Worm (Caenorhabditis elegans) whole organism, dauer: Measurements from ENCODE around the gene C36A4.10.
A peak's percentile ranks its signal among the peaks of the same experiment; 100 is the strongest.

Experiments
- unc-62 ChIP-seq: sonication (generic microtip); optimal IDR thresholded peaks from 2 replicates; lab custom pipeline; 2017; ENCODE audit warnings: missing biosample characterization, missing genetic modification reagents, missing genetic modification characterization

The C36A4.10 gene

DNA sequence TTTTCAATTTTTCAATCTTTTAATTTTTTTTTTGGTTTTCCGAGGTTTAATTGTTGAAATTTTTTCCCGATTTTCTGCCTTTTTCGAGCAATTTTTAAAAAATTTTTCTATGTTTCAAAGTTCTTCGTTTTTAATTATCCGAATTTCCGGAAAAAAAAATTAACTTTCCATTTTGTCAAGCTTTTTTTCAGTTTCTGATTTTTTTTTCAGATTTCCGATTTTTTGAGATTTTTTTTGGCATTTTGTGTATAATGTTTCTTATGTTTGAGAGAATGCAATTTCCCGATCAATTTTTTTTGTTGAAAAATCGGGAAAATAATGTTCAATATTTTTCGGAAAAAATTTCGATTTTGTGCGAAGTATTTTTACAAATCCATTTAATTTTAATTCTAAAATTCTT lies 24.4 kb downstream of the C36A4.10 start:
- TF ChIP-seq unc-62 (GFP tag; lab: Kevin White, UChicago), result no peak

DNA sequence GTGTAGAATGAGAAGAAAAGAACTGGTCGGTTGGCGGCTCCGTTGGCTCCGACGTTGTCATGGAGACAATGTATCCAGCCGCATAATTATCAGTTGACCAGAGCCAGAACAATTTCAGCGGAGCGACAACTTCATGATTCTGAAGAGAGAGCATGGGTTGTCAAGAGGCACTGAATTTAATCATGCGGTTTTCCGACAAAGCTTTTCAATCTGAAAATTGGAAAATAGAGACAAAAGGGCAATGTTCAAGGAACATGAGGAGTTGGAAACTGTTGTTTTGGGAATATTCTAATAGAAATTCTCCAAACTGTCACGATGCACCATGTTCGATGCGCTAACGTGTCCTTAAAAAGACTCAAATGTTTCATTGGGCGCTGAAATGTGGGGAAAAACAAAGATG lies 26.9 kb downstream of the C36A4.10 start, which contains the start of gene xbx-5:
xbx-5 (minus strand) TSS at position 56 of the 400 bp plus-strand sequence.
- TF ChIP-seq unc-62 (GFP tag; lab: Kevin White, UChicago), result no peak

DNA sequence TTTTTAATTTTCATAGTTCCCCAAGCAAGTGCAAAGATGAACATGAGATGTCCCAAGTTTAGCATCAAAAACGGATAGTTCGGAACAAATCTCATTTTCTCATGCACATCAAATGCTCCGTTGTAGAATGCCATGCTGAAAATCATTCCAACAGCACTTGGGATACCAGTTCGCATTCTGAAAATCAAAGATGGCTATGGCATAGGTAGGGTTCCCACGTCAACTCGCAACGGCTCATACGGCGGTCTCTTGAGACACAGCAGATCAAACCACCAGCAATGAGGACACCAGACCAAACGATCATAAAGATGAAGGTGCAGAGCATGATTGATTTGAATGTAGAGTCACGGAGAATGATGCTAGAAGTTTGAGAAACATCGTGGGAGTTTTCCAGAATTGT lies 28.2 kb downstream of the C36A4.10 start:
- no peak for TF ChIP-seq unc-62 (GFP tag; lab: Kevin White, UChicago)

DNA sequence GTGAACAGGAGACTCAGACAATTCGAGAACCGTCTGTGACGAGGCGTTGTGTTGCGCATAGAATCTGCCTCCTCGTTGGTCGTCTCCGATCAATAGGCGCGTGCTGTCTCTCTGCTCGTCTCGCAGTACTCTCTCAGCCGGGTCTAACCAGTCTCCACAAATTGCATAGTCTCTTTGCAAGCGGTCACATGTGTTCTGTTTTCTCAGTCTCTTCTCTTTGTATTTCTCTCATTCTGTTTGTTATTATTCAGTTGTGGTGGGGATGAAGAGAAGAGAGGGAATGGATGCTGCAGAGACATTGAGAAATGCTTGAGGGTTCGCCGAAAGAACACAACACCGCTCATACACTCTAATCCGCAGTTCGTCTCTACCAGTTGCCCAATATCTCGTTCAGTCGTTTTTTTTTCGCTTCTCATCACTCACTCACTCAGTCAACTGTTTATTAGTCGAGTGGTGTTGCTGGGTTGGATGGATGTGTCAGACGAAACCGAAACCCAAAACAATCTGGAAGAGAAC lies 29.8 kb downstream of the C36A4.10 start:
- TF ChIP-seq unc-62 (GFP tag; lab: Kevin White, UChicago), result peak; percentile 49

DNA sequence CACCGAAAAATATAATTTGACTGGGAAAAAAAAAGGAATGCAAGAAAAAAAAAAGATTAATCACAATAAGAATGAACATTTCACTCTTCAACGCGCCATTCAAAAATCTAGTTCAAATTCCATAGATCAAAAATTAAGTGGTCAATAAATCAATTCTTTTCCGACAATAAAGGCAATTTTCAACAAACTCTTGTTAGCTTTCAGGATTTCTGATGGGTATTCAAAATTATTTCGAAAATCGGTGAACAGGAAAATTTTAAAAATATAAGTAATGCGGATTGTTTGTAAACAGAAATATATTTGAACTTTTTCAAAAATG lies 30.4 kb downstream of the C36A4.10 start:
- TF ChIP-seq unc-62 (GFP tag; lab: Kevin White, UChicago), result no peak

DNA sequence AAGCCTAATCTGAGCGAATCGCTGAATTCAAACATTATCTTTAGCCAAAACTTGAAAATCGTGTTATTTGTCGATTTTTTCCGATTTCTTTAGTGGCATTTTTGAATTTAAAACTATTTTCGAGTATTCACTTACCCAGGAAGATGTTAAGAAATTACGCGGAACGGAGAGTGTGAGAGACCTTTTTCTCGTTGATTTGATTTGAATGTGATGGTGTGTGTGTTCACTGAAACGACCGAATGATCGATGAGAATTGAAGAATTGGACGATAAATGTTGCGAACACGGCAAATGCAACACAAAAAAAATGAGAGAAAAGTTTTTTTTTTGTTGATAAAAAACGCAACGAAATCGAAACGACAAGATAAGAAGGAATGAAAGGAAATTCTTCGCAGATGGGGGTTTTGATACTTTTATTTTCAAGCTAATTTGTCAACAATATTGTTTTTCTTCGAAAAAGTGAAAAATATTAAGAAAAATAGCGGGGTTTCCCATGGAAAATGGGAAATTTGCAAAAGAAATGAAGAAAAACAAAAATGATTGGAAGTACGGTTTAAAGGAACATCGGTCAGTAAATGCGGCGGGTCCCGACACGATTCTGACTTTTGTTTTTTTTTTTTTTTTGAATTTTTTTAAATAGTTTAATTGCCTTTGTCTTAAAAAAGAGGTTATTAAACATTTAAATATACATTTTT lies 30.9 kb downstream of the C36A4.10 start, which contains the start of gene mtm-3:
mtm-3 (minus strand) TSS at position 228 of the 694 bp plus-strand sequence.
- TF ChIP-seq unc-62 (GFP tag; lab: Kevin White, UChicago), result no peak

DNA sequence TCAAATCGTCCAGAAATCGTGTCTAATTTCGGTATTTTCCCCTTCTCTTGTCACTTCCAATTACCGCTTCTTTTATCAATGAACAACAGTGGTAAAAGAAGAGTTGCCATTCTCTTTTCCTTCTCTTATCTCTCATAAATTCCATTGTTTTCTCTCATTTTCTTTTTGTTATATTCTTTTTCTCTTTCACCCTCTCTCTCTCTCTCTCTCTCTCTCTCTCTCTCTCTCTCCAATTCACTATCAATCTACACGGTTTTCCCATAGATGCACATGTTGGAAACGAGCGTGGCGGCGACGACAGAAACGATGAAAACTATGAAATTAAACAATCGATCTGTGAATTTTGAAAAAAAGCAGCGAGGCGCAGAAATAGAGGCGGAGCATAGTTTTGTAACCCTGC lies 32.1 kb downstream of the C36A4.10 start:
- TF ChIP-seq unc-62 (GFP tag; lab: Kevin White, UChicago), result no peak

DNA sequence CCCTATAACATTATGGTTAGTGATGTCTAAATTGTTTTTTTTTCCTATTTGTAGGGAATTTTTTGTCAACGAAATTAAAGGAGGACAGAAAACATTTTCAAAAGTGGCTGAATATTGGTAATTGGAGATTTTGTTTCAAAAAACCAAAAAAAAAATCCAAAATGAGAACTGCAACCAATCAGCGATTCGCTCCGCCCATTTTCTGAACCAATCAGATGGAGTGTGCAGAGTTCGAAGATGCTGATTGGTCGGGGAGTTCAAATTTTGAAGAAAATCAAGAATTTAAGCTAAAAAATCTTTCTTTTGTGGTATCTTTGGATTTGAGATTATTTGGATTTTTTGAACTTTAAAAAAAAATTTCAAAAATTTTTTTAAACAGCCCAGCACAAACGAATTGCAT lies 32.9 kb downstream of the C36A4.10 start:
- no peak for TF ChIP-seq unc-62 (GFP tag; lab: Kevin White, UChicago)

DNA sequence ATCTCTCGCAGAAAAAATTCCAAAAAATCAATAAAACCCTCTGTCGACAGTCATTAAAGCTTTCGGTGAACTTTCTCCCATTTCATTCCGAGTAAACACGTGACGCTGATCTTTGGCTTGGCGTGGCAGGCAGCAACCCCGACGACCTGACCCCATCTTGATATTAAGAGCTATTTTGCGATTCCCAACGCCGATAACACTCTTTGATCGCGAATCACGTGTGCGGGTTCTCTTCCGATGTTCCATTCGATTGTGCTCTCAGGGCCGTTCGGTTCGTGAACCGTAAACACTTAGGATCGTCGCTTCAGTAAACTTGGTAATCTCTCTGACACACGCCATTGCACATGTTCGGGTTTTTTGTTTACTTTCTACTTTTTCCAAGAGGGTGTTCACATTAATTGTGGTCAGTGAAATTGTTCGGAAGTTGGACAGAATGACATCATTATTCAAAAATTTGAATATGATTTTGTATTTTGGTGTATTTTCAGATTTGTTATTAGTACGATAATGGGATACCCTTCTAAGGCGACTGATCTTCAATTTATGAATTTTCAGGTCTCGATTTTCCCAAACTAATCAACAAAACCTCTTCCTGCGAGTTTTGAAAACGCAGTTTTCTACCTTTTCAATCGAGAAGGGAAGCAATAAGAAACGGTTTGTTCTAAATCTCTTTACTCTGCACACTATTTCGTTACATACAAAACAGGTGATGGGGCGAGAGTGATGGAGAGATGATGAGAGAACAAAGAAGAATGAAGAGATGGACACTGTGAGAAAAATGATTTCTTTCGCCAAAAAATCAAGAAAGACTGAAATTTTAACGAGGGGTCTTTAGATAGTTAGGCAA lies 33.9 kb downstream of the C36A4.10 start:
- TF ChIP-seq unc-62 (GFP tag; lab: Kevin White, UChicago), result no peak

DNA sequence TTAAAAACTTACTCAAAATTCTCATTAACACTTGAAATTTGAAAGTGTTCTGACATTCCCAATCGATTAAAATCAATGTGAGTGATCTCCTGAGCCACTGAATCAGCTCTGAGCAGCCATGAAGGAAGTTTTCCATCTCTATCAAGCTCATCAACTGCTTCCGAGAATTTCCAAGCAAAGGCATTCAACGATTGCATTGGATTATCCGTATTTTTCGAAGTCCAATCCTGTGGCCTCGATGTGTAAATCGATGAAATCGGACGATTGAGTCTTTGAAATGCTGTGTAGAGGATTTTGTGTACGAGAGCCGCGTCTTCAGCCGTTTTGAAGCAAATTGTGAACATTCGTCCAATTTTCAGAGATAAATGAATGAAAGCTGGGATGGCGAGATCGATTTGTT lies 35.3 kb downstream of the C36A4.10 start:
- TF ChIP-seq unc-62 (GFP tag; lab: Kevin White, UChicago), result no peak

DNA sequence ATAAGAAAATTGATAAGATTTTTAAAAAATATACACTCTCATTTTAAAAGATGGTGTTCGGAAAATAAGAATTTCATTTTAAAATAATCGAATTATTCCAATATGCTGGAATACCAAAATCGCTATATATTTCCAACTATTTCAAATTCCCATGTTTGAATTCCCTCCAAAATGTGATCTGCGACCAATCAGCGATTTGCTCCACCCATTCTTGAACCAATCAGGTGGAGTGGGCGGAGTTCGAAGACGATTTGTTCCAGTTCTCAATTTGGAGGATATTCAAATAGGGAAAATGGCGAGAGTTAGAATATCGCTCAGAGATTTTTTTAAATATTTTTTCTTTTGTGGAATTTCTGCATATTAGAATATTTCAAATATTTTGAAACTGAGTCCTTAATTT lies 40.4 kb downstream of the C36A4.10 start:
- no peak for TF ChIP-seq unc-62 (GFP tag; lab: Kevin White, UChicago)

DNA sequence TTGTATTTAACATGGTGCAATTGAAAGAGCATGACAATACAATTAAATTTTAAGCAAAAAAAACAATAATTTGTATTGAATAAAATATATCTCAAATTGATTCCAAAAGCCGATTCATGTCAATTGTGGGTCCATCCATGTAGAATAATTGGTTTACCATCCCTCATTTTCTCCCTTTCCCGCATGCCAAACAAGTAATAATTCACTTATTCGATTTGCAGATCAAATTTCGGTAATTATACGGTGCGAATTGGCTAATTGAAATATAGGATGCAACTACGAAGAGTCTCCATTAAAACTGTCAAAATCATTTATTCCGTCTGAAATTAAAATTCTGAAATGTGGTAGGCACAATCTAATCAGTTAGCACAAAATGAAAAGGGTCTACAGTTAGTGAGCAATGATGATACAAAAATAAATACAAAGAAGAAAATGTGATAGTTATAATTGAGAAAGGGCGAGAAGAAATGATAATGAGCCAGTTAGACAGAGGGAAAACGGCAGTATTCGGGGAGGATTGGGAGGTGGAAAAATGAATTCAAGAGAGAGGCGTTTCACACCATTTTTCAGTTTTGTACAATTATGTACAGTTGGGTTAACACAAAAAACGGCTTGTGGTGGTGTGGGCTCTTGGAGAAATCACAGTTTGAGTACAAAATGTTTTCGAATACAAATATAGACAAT lies 41.5 kb downstream of the C36A4.10 start:
- TF ChIP-seq unc-62 (GFP tag; lab: Kevin White, UChicago), result no peak

DNA sequence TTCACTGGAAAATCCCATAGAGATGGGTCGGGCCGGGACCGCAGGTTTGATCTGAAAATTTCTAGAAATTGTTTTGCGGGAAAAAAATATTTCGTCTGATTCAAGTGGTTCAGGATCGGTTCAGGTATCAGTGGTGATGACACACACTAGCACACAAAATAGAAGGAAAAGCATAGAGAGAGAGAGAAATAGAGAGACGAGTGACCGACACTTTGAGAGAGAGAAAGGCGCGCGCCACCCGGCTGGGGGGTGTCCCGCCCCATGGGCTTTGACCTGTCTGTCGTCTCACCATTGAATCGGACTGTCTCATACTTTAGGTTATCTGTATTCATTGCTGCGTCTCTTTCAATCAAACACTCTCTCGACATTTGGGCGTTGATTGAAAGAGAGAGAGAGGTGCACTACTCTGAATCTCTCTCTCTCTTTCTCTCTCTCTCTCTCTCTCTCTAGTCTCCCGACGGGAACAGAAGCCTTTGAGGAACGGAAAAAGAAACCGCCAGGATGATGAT lies 44.8 kb downstream of the C36A4.10 start, which contains the start of gene acy-3:
acy-3 (minus strand) TSS at position 51 of the 509 bp plus-strand sequence.
- TF ChIP-seq unc-62 (GFP tag; lab: Kevin White, UChicago), result no peak

DNA sequence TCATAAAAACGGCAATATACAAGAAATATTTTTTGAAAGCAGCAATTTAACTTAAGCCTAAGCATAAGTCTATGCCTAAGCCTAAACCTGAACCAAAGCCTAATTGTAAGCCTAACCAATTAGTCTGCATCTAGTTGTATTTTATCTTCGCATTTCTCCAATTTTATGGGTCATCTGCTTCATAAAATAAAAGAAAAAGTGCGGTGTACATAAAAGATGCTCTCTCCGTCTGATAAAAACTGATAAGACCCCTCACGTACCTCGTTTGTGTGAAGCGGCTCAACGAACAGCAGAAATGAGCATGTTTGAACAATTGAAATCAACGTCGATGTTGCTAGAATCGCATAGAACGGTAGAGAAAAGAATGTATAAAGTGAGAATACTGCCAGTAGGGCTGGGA lies 46.2 kb downstream of the C36A4.10 start:
- TF ChIP-seq unc-62 (GFP tag; lab: Kevin White, UChicago), result no peak

DNA sequence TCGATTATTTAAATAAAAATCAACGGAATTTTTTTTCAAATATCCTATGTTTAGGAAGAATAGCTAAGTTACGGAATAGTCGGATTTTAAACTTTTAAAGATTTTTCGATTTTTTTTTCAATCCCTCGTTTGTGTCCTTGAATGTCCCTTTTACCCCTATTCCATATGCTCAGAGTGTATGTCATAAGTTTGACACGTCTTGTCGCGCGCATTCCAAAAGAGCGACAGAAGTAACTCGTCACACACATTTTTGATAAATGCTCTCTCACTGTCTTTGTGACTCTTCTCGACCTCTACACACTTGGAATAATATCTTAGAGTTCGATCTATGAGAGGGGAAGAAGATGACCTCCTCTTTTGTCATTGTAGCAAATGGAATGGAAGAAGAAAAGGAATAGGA lies 47.4 kb downstream of the C36A4.10 start:
- no peak for TF ChIP-seq unc-62 (GFP tag; lab: Kevin White, UChicago)

DNA sequence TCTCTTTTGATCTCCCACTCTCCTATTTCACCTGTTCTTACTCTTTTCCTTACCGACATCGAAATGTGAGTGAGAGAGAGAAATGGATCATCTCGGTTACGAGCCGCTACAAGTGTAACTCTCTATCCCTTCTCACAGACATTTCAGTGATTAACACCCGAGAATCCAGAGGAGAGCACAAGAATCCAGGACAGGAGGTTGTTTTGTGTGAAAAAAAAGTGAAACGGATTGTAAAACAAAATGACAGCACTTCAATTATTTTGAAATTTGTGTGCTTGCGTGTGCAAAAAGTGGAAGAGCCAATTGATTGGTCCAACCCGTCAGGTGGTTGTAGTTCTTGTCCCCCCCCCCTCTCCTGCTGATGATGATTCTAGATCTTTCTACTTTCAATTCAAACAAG lies 48.4 kb downstream of the C36A4.10 start:
- no peak for TF ChIP-seq unc-62 (GFP tag; lab: Kevin White, UChicago)
